Worm (Caenorhabditis elegans) whole organism, L1 larva: ENCODE data around the gene C36C5.14.

Source experiments
- C34B4.2 ChIP-seq: sonication (generic microtip); optimal IDR thresholded peaks from 2 replicates; lab custom pipeline; 2017; ENCODE audit warnings: mild to moderate bottlenecking, missing genetic modification characterization, missing compliant biosample characterization
- F16B12.6 ChIP-seq: fragments of 150-350 bp; optimal IDR thresholded peaks from 2 replicates; lab custom pipeline; 2014; ENCODE audit warnings: missing biosample characterization, missing genetic modification characterization
- Y116A8C.19 ChIP-seq: sonication (generic microtip); optimal IDR thresholded peaks from 2 replicates; lab custom pipeline; 2016; ENCODE audit warnings: missing compliant biosample characterization, missing genetic modification characterization, borderline replicate concordance
- ama-1 ChIP-seq: fragments of 150-350 bp; optimal IDR thresholded peaks from 2 replicates; lab custom pipeline; 2014
- blmp-1 ChIP-seq: fragments of 150-350 bp; optimal IDR thresholded peaks from 2 replicates; lab custom pipeline; 2014; ENCODE audit warnings: missing biosample characterization, missing genetic modification characterization
- ceh-63 ChIP-seq: fragments of 200-800 bp; sonication (Bioruptor generic); optimal IDR thresholded peaks from 2 replicates; lab custom pipeline; 2018; ENCODE audit warnings: mild to moderate bottlenecking, missing genetic modification characterization, missing compliant biosample characterization
- ceh-8 ChIP-seq: fragments of 200-800 bp; sonication (Bioruptor generic); optimal IDR thresholded peaks from 2 replicates; lab custom pipeline; 2018; ENCODE audit warnings: mild to moderate bottlenecking, missing genetic modification characterization, moderate library complexity, missing compliant biosample characterization
- ceh-90 ChIP-seq: sonication (generic microtip); optimal IDR thresholded peaks from 2 replicates; lab custom pipeline; 2016; ENCODE audit warnings: missing genetic modification characterization, missing compliant biosample characterization
- dpl-1 ChIP-seq, 3 experiments: fragments of 150-350 bp in 2 of 3; sonication (generic microtip) in 1 of 3; optimal IDR thresholded peaks; 2 replicates each; lab custom pipeline; 2014 to 2017; ENCODE audit warnings: missing biosample characterization in 3 of 3, missing genetic modification characterization in 3 of 3, missing genetic modification reagents in 3 of 3
- dsc-1 ChIP-seq: sonication (generic microtip); optimal IDR thresholded peaks from 2 replicates; lab custom pipeline; 2016; ENCODE audit warnings: mild to moderate bottlenecking, missing genetic modification characterization, missing compliant biosample characterization
- efl-1 ChIP-seq, 4 experiments: fragments of 150-350 bp; optimal IDR thresholded peaks in 3 of 4; peaks in 1 of 4; 1 replicate in 1 of 4; 2 replicates in 3 of 4; lab custom pipeline; 2014; ENCODE audit warnings: missing biosample characterization in 2 of 4, missing genetic modification characterization in 2 of 4, missing genetic modification reagents in 2 of 4
- egl-13 ChIP-seq: sonication (generic microtip); optimal IDR thresholded peaks from 2 replicates; lab custom pipeline; 2016; ENCODE audit warnings: missing genotype, missing genetic modification reagents, missing genetic modification characterization, missing compliant biosample characterization
- elt-2 ChIP-seq: sonication (generic microtip); optimal IDR thresholded peaks from 2 replicates; lab custom pipeline; 2016; ENCODE audit warnings: missing genetic modification characterization, mild to moderate bottlenecking, inconsistent platforms, missing compliant biosample characterization, missing genetic modification reagents
- fkh-4 ChIP-seq: sonication (generic microtip); optimal IDR thresholded peaks from 2 replicates; lab custom pipeline; 2016; ENCODE audit warnings: missing compliant biosample characterization, missing genetic modification characterization, borderline replicate concordance
- fos-1 ChIP-seq: fragments of 150-350 bp; optimal IDR thresholded peaks from 2 replicates; lab custom pipeline; 2014; ENCODE audit warnings: missing biosample characterization, missing genetic modification characterization
- hlh-17 ChIP-seq: fragments of 200-800 bp; sonication (Bioruptor generic); optimal IDR thresholded peaks from 2 replicates; lab custom pipeline; 2018; ENCODE audit warnings: missing genetic modification characterization, mild to moderate bottlenecking, missing compliant biosample characterization, moderate library complexity, borderline replicate concordance
- irx-1 ChIP-seq: sonication (generic microtip); optimal IDR thresholded peaks from 2 replicates; lab custom pipeline; 2016; ENCODE audit warnings: missing genetic modification characterization, missing compliant biosample characterization
- isw-1 ChIP-seq: fragments of 200-800 bp; sonication (Bioruptor generic); IDR thresholded peaks from 2 replicates; pipeline ENCODE4 v1.3.6; 2022; ENCODE audit warnings: missing genetic modification characterization, missing compliant biosample characterization
- lin-13 ChIP-seq: fragments of 150-350 bp; optimal IDR thresholded peaks from 2 replicates; lab custom pipeline; 2014; ENCODE audit warnings: missing biosample characterization, missing genetic modification reagents, missing genetic modification characterization
- lsy-2 ChIP-seq, 2 experiments: fragments of 150-350 bp; optimal IDR thresholded peaks; 2 replicates each; lab custom pipeline; 2014; ENCODE audit warnings: missing biosample characterization in 2 of 2, missing genetic modification characterization in 2 of 2
- mep-1 ChIP-seq: fragments of 150-350 bp; optimal IDR thresholded peaks from 2 replicates; lab custom pipeline; 2014; ENCODE audit warnings: missing biosample characterization, missing genetic modification characterization
- nhr-237 ChIP-seq: fragments of 150-350 bp; optimal IDR thresholded peaks from 2 replicates; lab custom pipeline; 2014; ENCODE audit warnings: missing biosample characterization, missing genetic modification characterization
- nhr-47 ChIP-seq: sonication (generic microtip); optimal IDR thresholded peaks from 2 replicates; lab custom pipeline; 2016; ENCODE audit warnings: mild to moderate bottlenecking, missing genetic modification characterization, moderate library complexity, missing compliant biosample characterization
- nhr-71 ChIP-seq: sonication (generic microtip); optimal IDR thresholded peaks from 2 replicates; lab custom pipeline; 2016; ENCODE audit warnings: mild to moderate bottlenecking, missing genetic modification characterization, moderate library complexity, missing compliant biosample characterization
- nhr-85 ChIP-seq: sonication (generic microtip); peaks from one replicate; lab custom pipeline; 2016; ENCODE audit warnings: missing genetic modification characterization, inconsistent platforms, missing compliant biosample characterization
- nhr-90 ChIP-seq: sonication (generic microtip); optimal IDR thresholded peaks from 2 replicates; lab custom pipeline; 2016; ENCODE audit warnings: mild to moderate bottlenecking, missing genetic modification characterization, missing compliant biosample characterization; ENCODE audit not compliant: poor library complexity
- pag-3 ChIP-seq: sonication (generic microtip); optimal IDR thresholded peaks from 2 replicates; lab custom pipeline; 2017; ENCODE audit warnings: missing genetic modification characterization, mild to moderate bottlenecking, missing compliant biosample characterization, antibody characterized with exemption, borderline replicate concordance; ENCODE audit not compliant: insufficient read depth
- pax-3 ChIP-seq: fragments of 200-800 bp; sonication (Bioruptor generic); optimal IDR thresholded peaks from 2 replicates; lab custom pipeline; 2018; ENCODE audit warnings: mild to moderate bottlenecking, missing genetic modification characterization, moderate library complexity, missing compliant biosample characterization
- rnt-1 ChIP-seq: sonication (generic microtip); optimal IDR thresholded peaks from 2 replicates; lab custom pipeline; 2016; ENCODE audit warnings: mild to moderate bottlenecking, missing genetic modification characterization, moderate library complexity, missing compliant biosample characterization
- snu-23 ChIP-seq: sonication (generic microtip); optimal IDR thresholded peaks from 2 replicates; lab custom pipeline; 2016; ENCODE audit warnings: missing genetic modification characterization, missing compliant biosample characterization
- sptf-1 ChIP-seq: fragments of 150-350 bp; optimal IDR thresholded peaks from 2 replicates; lab custom pipeline; 2014; ENCODE audit warnings: missing biosample characterization, missing genetic modification characterization
- sup-37 ChIP-seq: fragments of 200-800 bp; sonication (Bioruptor generic); optimal IDR thresholded peaks from 2 replicates; lab custom pipeline; 2018; ENCODE audit warnings: mild to moderate bottlenecking, missing genetic modification characterization, missing compliant biosample characterization
- swsn-7 ChIP-seq: sonication (generic microtip); optimal IDR thresholded peaks from 2 replicates; lab custom pipeline; 2016; ENCODE audit warnings: missing genetic modification characterization, missing compliant biosample characterization
- tbx-2 ChIP-seq: sonication (generic microtip); optimal IDR thresholded peaks from 2 replicates; lab custom pipeline; 2016; ENCODE audit warnings: missing genetic modification characterization, missing compliant biosample characterization
- unc-130 ChIP-seq: fragments of 150-350 bp; optimal IDR thresholded peaks from 2 replicates; lab custom pipeline; 2017; ENCODE audit warnings: missing biosample characterization, missing genetic modification characterization, inconsistent platforms
- unc-30 ChIP-seq: sonication (generic microtip); optimal IDR thresholded peaks from 2 replicates; lab custom pipeline; 2017; ENCODE audit warnings: missing biosample characterization, missing genetic modification characterization
- vab-15 ChIP-seq: sonication (generic microtip); optimal IDR thresholded peaks from 2 replicates; lab custom pipeline; 2017; ENCODE audit warnings: missing genotype, mild to moderate bottlenecking, missing genetic modification characterization, missing compliant biosample characterization
- xbp-1 ChIP-seq: sonication (generic microtip); optimal IDR thresholded peaks from 2 replicates; lab custom pipeline; 2016; ENCODE audit warnings: missing genetic modification characterization, missing compliant biosample characterization
- zip-4 ChIP-seq: fragments of 200-800 bp; sonication (Bioruptor generic); optimal IDR thresholded peaks from 2 replicates; lab custom pipeline; 2018; ENCODE audit warnings: mild to moderate bottlenecking, missing genetic modification characterization, moderate library complexity, missing compliant biosample characterization

Gene C36C5.14

ce11 chrV:3193091-3193608 is 27.8 kb upstream of the C36C5.14 start, which contains the start of the genes Y73C8B.3 and Y73C8B.9 (continued):
- TF ChIP-seq snu-23, result peak; percentile 32
- TF ChIP-seq sup-37, result no peak
- TF ChIP-seq efl-1 (optimal IDR thresholded peaks at IDR 0.05; lab: Kevin White, UChicago), result peak; percentile 9 to 11
- TF ChIP-seq efl-1 (GFP tag; optimal IDR thresholded peaks at IDR 0.05 in 1 of 2; lab: Kevin White, UChicago), result no peak
- peak; percentile 14 for TF ChIP-seq rnt-1 (tag; lab: Kevin White, UChicago)
- no peak for TF ChIP-seq vab-15
- TF ChIP-seq nhr-85 (tag; lab: Kevin White, UChicago), result peak; percentile 42
- TF ChIP-seq ceh-63 (GFP tag; lab: Kevin White, UChicago), result no peak
- TF ChIP-seq elt-2 (tag; lab: Kevin White, UChicago), result peak; percentile 73
- no peak for TF ChIP-seq fos-1 (tag; lab: Kevin White, UChicago)
- TF ChIP-seq tbx-2 (tag; lab: Kevin White, UChicago), result no peak
- no peak for TF ChIP-seq pag-3
- TF ChIP-seq hlh-17, result no peak

- no peak for TF ChIP-seq elt-2 (tag; lab: Kevin White, UChicago)
- TF ChIP-seq fkh-4, result no peak
- TF ChIP-seq fos-1 (tag; lab: Kevin White, UChicago), result no peak
- TF ChIP-seq hlh-17, result no peak
- TF ChIP-seq unc-130 (tag; lab: Kevin White, UChicago), result no peak
- no peak for TF ChIP-seq pax-3 (tag; lab: Kevin White, UChicago)
- no peak for TF ChIP-seq irx-1 (tag; lab: Kevin White, UChicago)
- TF ChIP-seq zip-4, result no peak
- TF ChIP-seq sptf-1, result no peak
- no peak for TF ChIP-seq xbp-1 (tag; lab: Kevin White, UChicago)
- TF ChIP-seq sup-37, result no peak
- no peak for TF ChIP-seq egl-13 (tag; lab: Kevin White, UChicago)
- TF ChIP-seq Y116A8C.19 (tag; lab: Kevin White, UChicago), result no peak
- TF ChIP-seq dpl-1 (GFP tag; optimal IDR thresholded peaks at IDR 0.05; lab: Kevin White, UChicago), result no peak
- TF ChIP-seq unc-30, result no peak
- TF ChIP-seq swsn-7 (tag; lab: Kevin White, UChicago), result no peak
- TF ChIP-seq F16B12.6, result no peak
- no peak for TF ChIP-seq blmp-1 (tag; lab: Kevin White, UChicago)
- TF ChIP-seq mep-1, result no peak
- TF ChIP-seq ceh-8, result no peak
Observed at ce11 chrV:3188043-3188442, 22.7 kb upstream of the C36C5.14 start, which contains the start of gene lag-2. Gene lag-2 (plus strand): TSS chrV:3188343.

ce11 chrV:3185855-3186254 is 20.5 kb upstream of the C36C5.14 start:
- TF ChIP-seq zip-4, result no peak
- no peak for TF ChIP-seq nhr-47 (tag; lab: Kevin White, UChicago)
- TF ChIP-seq swsn-7 (tag; lab: Kevin White, UChicago), result no peak
- no peak for TF ChIP-seq unc-30
- TF ChIP-seq lsy-2 (tag; optimal IDR thresholded peaks at IDR 0.05; lab: Kevin White, UChicago), result no peak
- TF ChIP-seq ama-1, result no peak
- no peak for TF ChIP-seq nhr-90 (tag; lab: Kevin White, UChicago)
- no peak for TF ChIP-seq egl-13 (tag; lab: Kevin White, UChicago)
- TF ChIP-seq ceh-90 (tag; lab: Kevin White, UChicago), result no peak
- TF ChIP-seq dsc-1 (tag; lab: Kevin White, UChicago), result no peak
- no peak for TF ChIP-seq isw-1
- TF ChIP-seq nhr-237, result no peak
- no peak for TF ChIP-seq nhr-71 (tag; lab: Kevin White, UChicago)
- no peak for TF ChIP-seq C34B4.2 (tag; lab: Kevin White, UChicago)
- no peak for TF ChIP-seq fos-1 (tag; lab: Kevin White, UChicago)
- TF ChIP-seq lin-13, result no peak
